Fruit fly (Drosophila melanogaster) whole organism: ENCODE results near the gene MED6.

ENCODE experiments used
- CG8478 ChIP-seq: fragments of >200 bp; optimal IDR thresholded peaks from 2 replicates; lab custom pipeline; 2018; ENCODE audit warnings: inconsistent platforms
- Dll ChIP-seq: fragments of >200 bp; optimal IDR thresholded peaks from 2 replicates; lab custom pipeline; 2017
- EcR ChIP-seq, 2 experiments: fragments of >200 bp; optimal IDR thresholded peaks; 2 replicates each; lab custom pipeline; 2017; ENCODE audit warnings: missing biosample characterization in 2 of 2, missing genetic modification characterization in 2 of 2, missing genetic modification reagents in 2 of 2
- pan ChIP-seq: fragments of >200 bp; optimal IDR thresholded peaks from 2 replicates; lab custom pipeline; 2017
- psq ChIP-seq: fragments of >200 bp; optimal IDR thresholded peaks from 2 replicates; lab custom pipeline; 2017
- usp ChIP-seq: fragments of >200 bp; optimal IDR thresholded peaks from 2 replicates; lab custom pipeline; 2017; ENCODE audit warnings: missing biosample characterization, missing genetic modification characterization, mixed read lengths

The MED6 gene

DNA sequence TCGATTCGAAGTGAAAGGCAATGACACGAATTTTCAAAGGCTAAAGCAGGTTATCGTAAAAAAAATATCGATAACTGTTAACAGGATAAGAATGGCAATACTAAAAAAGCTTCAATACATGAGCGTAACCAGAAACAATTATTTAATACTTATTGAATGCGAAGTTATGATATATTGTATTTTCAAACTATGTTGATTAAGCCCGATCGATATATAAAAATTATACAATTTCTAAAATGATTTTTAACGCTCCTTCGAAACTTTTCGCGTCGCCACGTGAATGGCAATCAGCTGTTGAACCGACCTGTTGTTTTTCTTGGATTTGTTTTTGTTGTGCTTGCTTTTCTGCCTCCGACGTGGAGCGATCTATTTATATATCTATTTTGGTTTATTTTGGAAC lies 12.6 kb downstream of the MED6 start, which contains the start of the genes Alg12 and Rpt3R:
Gene Alg12 (plus strand): TSS at position 305 of the 400 bp plus-strand sequence.
Gene Rpt3R (minus strand): TSS at position 324 of the 400 bp plus-strand sequence.
- TF ChIP-seq pan (no peak), psq (no peak), usp (GFP tag; lab: Kevin White, UChicago) (no peak), EcR (GFP tag; optimal IDR thresholded peaks at IDR 0.05; lab: Kevin White, UChicago) (no peak), Dll (lab: Kevin White, UChicago) (no peak), CG8478 (no peak)

DNA sequence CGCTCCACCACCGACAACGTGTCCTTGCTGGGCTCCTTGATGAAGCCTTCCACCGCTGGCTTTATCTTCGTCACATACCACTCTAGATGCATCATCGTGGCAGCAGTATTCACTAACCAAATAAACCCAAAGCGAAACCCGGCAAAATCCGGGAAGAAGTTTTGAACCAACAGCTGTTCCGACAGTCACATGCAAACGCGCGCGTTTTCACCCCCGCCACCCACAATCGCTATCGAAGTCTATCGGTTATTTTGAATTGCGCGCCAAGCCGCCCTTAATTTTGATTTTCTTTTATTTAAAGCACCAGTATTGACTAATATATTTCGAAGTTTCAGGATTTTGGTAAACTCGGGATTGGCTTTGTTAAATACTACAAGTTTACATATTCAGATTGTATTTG lies 14.3 kb downstream of the MED6 start, which contains the start of gene Tti1:
Gene Tti1 (minus strand): TSS at position 200 of the 400 bp plus-strand sequence.
- TF ChIP-seq CG8478 = no peak
- no peak for TF ChIP-seq psq
- no peak for TF ChIP-seq EcR (GFP tag; optimal IDR thresholded peaks at IDR 0.05; lab: Kevin White, UChicago)
- no peak for TF ChIP-seq Dll (lab: Kevin White, UChicago)
- no peak for TF ChIP-seq usp (GFP tag; lab: Kevin White, UChicago)
- no peak for TF ChIP-seq pan

- TF ChIP-seq pan (no peak), EcR (GFP tag; optimal IDR thresholded peaks at IDR 0.05; lab: Kevin White, UChicago) (no peak), CG8478 (no peak), usp (GFP tag; lab: Kevin White, UChicago) (no peak), Dll (lab: Kevin White, UChicago) (no peak), psq (no peak)
These were observed 20.7 kb downstream of the MED6 start for dm6 chr3R:9747900-9748663.

DNA sequence ATGACTTTTGCATAAGTTTGCCTTT lies 21.1 kb downstream of the MED6 start, which contains the start of gene PpD3:
Gene PpD3 (plus strand): TSS at position 1 of the 25 bp plus-strand sequence.
- TF ChIP-seq psq (no peak), CG8478 (no peak), Dll (lab: Kevin White, UChicago) (no peak), usp (GFP tag; lab: Kevin White, UChicago) (no peak), EcR (GFP tag; optimal IDR thresholded peaks at IDR 0.05; lab: Kevin White, UChicago) (no peak), pan (no peak)

DNA sequence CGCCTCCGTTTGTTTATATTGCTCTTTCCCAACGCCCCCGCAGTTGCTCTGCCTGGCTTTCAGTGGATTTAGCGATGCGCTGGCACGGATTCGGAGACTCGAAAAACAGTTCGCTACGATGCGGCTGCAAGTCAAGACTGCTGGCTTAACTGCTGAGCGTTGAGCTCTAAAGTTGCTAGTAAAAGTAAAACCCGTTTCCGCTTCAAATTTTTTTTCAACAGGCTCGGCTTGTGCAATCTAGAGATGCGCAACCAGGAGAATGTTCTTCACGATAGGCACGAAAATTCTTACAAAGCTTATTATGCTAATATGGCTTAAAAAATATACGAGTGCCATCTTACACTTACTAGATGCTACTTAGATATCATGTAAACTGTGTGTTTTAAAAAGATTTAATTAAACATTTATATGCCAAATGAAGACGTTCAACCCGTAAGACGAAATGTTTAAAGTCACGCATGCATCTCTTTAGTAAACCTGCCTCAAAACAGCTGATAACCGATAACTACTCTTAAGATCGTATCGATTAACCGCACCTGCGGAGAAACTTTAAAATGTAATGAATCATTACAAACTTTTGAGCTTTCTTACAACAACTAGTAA lies 21.4 kb downstream of the MED6 start, which contains the start of gene CG12948:
Gene CG12948 (minus strand): TSS at position 473 of the 603 bp plus-strand sequence.
- TF ChIP-seq EcR (GFP tag; optimal IDR thresholded peaks at IDR 0.05; lab: Kevin White, UChicago) (peak in 1 of 2 experiments; percentile 4), usp (GFP tag; lab: Kevin White, UChicago) (no peak)

dm6 chr3R:9746267-9746666 lies 22.5 kb downstream of the MED6 start, which contains the start of gene CG34409:
Gene CG34409, minus strand, starts transcription at chr3R:9746367.
- no peak for TF ChIP-seq Dll (lab: Kevin White, UChicago)
- no peak for TF ChIP-seq pan
- TF ChIP-seq EcR (GFP tag; optimal IDR thresholded peaks at IDR 0.05; lab: Kevin White, UChicago) = no peak
- no peak for TF ChIP-seq CG8478
- TF ChIP-seq psq = no peak
- TF ChIP-seq usp (GFP tag; lab: Kevin White, UChicago) = no peak

DNA sequence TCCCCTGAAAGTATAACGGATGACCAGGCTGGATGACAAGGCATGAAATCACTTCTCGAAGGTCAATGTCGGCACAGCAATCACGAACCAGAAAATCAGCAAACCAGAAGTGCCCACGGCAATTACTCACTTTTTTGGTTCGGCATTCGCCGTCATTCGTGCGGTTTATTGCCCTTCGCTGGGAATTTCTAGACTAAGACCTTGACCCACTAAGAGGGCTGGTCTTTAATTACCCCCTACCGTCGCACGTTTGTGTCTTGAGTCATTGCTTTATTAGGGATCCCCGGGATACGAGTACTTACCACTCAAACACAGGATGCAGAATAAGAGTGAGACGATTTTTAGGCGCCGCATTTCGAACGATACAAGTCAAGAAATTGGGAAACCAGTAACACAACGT lies 23.3 kb downstream of the MED6 start:
- TF ChIP-seq Dll (lab: Kevin White, UChicago) = no peak
- no peak for TF ChIP-seq psq
- no peak for TF ChIP-seq pan
- TF ChIP-seq EcR (GFP tag; optimal IDR thresholded peaks at IDR 0.05; lab: Kevin White, UChicago) = no peak
- TF ChIP-seq CG8478 = no peak
- no peak for TF ChIP-seq usp (GFP tag; lab: Kevin White, UChicago)

DNA sequence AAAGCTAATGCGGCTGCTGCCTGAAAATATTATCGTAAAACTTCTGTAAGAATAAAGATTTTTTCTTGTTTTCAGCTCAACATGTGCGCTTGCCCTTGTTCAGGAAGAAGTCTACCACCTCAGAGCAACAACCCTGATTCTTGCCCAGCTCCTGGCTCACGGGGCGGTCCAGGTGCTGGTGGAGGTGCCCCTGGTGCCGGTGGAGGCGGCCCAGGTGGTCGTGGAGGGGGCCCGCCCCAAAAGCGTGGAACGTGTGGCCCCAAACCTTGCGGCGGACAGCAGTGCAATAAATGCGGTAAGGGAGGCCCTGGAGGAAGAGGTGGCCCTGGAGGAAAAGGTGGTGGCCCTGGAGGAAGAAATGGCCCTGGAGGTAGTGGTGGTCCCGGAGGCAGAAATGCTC lies 24.8 kb downstream of the MED6 start:
- TF ChIP-seq pan (no peak), EcR (GFP tag; optimal IDR thresholded peaks at IDR 0.05; lab: Kevin White, UChicago) (no peak), CG8478 (no peak), Dll (lab: Kevin White, UChicago) (no peak), usp (GFP tag; lab: Kevin White, UChicago) (no peak), psq (no peak)

- TF ChIP-seq psq (no peak), pan (no peak), usp (GFP tag; lab: Kevin White, UChicago) (no peak), Dll (lab: Kevin White, UChicago) (no peak), CG8478 (no peak), EcR (GFP tag; optimal IDR thresholded peaks at IDR 0.05; lab: Kevin White, UChicago) (no peak)
These were observed 25.6 kb downstream of the MED6 start, which contains the start of gene CG31415 for dm6 chr3R:9743217-9743616. Gene CG31415, plus strand, starts transcription at chr3R:9743517.

dm6 chr3R:9740713-9741112 lies 28.1 kb downstream of the MED6 start, which contains the start of gene Pnn:
Gene Pnn, plus strand, starts transcription at chr3R:9740899.
- TF ChIP-seq Dll (lab: Kevin White, UChicago) = no peak
- no peak for TF ChIP-seq EcR (GFP tag; optimal IDR thresholded peaks at IDR 0.05; lab: Kevin White, UChicago)
- TF ChIP-seq CG8478 = no peak
- TF ChIP-seq psq = no peak
- TF ChIP-seq usp (GFP tag; lab: Kevin White, UChicago) = no peak
- no peak for TF ChIP-seq pan

DNA sequence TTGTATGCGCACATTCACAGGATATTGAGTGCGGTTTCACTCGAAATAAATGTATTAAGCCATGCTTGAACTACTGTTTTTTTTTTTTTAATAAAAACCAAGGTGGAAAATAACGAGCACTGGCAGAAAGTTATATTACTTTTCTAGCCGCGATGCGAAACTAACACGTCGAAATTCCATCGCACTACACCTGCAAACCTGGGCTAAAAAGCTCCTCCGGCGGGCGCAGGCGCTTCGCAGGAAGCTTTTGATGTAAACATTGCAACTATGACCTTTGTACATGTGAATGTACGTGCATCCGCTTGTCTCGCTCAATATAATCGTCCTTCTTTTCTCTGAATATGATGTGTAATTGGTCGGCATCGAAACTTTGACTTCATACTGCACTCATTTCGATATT lies 29.0 kb downstream of the MED6 start, which contains the start of gene side-VII:
Gene side-VII (minus strand): TSS at position 187 of the 400 bp plus-strand sequence.
- TF ChIP-seq psq (no peak), Dll (lab: Kevin White, UChicago) (no peak)

DNA sequence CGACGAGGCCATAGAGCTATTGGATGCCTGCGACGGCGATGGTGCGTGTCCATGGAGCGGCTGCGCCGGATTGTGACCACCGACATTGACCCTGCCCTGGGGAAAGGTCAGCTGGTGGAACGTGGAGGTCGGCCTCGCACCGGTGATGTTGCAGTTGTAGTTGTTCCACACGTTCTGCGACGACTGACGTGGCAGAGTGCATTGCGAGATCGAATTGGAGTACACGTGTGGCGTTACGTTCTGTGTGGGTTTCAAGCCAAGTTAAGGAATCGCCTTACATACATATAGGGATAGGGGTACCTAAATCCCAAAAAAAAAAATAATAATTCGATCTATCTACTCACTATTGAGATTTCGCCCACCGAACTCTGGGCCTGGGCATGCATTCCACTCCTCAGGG lies 33.6 kb downstream of the MED6 start:
- TF ChIP-seq CG8478 = no peak

DNA sequence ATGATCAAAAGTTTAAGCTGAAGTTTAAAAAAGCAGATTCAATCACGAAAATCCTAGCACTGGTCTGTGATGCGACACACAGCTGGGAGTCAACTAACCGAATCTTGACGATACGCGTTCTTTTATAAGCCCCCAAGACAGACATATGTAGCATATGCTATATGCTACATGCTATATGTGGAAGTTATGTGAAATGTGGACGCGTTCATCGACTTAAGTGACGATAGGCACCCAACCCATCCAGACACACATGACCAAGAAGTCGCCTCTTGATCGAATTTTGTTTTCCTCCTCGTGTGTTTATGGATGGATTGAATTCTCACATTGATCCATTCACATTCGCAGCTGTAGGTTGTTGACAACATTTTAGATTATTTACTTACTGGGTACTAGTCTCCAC lies 35.6 kb downstream of the MED6 start, which contains the start of gene alphaTub85E:
Gene alphaTub85E (minus strand): TSS at position 101 of the 400 bp plus-strand sequence.
- TF ChIP-seq psq (no peak), EcR (GFP tag; optimal IDR thresholded peaks at IDR 0.05; lab: Kevin White, UChicago) (no peak), CG8478 (no peak), pan (no peak), usp (GFP tag; lab: Kevin White, UChicago) (no peak), Dll (lab: Kevin White, UChicago) (no peak)
